Comparison of ENCODE assay signal across 3 worm cellular contexts in genomic region chrIV:1484968-1485474, ce11.
A peak's percentile ranks its signal among the peaks of the same experiment; 100 is the strongest.
TF ChIP-seq lines count a peak whose summit lies in the region.

Gene Y77E11A.16 (plus strand): TSS chrIV:1485424.

TF ChIP-seq in whole organism, L1 larva, 84 proteins besides CTCF, POLR2A, EP300 and RAD21:
- peak; percentile 61 for TF ChIP-seq lin-14 (GFP tag; optimal IDR thresholded peaks at IDR 0.05; lab: Kevin White, UChicago)
- peak; percentile 37 for TF ChIP-seq nhr-47 (tag; optimal IDR thresholded peaks at IDR 0.05; lab: Kevin White, UChicago)
- no peak for TF ChIP-seq mef-2 (tag; optimal IDR thresholded peaks at IDR 0.05; lab: Kevin White, UChicago)
- TF ChIP-seq nhr-71 (tag; optimal IDR thresholded peaks at IDR 0.05; lab: Kevin White, UChicago): peak; percentile 57
- no peak for TF ChIP-seq lin-15B (tag; optimal IDR thresholded peaks at IDR 0.05; lab: Kevin White, UChicago)
- peak; percentile 17 for TF ChIP-seq fkh-8 (tag; optimal IDR thresholded peaks at IDR 0.05; lab: Kevin White, UChicago)

TF ChIP-seq in whole organism, L3 larva, 47 proteins besides CTCF, POLR2A, EP300 and RAD21:
- TF ChIP-seq unc-39 (tag; optimal IDR thresholded peaks at IDR 0.05; lab: Kevin White, UChicago) (no peak), nhr-11 (tag; optimal IDR thresholded peaks at IDR 0.05; lab: Kevin White, UChicago) (peak; percentile 53)

TF ChIP-seq in whole organism, late embryonic, 69 proteins besides CTCF, POLR2A, EP300 and RAD21:
- no peak for TF ChIP-seq sox-4 (tag; optimal IDR thresholded peaks at IDR 0.05; lab: Kevin White, UChicago)
- TF ChIP-seq unc-42 (tag; optimal IDR thresholded peaks at IDR 0.05; lab: Kevin White, UChicago): peak; percentile 5
- TF ChIP-seq ztf-16 (tag; optimal IDR thresholded peaks at IDR 0.05; lab: Kevin White, UChicago): no peak
TF ChIP-seq in whole organism, late embryonic: peak in this region for 1.
